Fruit fly (Drosophila melanogaster) whole organism, adult: ENCODE results near the gene Hira.
A peak's percentile ranks its signal among the peaks of the same experiment; 100 is the strongest.

ENCODE experiments used
- CG11617 ChIP-seq: fragments of 200-800 bp; sonication (Bioruptor generic); optimal IDR thresholded peaks from 2 replicates; lab custom pipeline; 2017; ENCODE audit warnings: mild to moderate bottlenecking, missing biosample characterization, missing genetic modification reagents, missing genetic modification characterization
- CG12768 ChIP-seq: fragments of 200-800 bp; sonication (Bioruptor generic); optimal IDR thresholded peaks from 2 replicates; lab custom pipeline; 2017; ENCODE audit warnings: missing biosample characterization, missing genetic modification characterization, mild to moderate bottlenecking, moderate library complexity, missing genetic modification reagents
- CG14711 ChIP-seq: fragments of 200-800 bp; sonication (Bioruptor generic); optimal IDR thresholded peaks from 2 replicates; lab custom pipeline; 2018; ENCODE audit warnings: missing biosample characterization, mild to moderate bottlenecking, missing genetic modification characterization, moderate library complexity
- CG1620 ChIP-seq: fragments of 200-800 bp; sonication (Bioruptor generic); optimal IDR thresholded peaks from 2 replicates; lab custom pipeline; 2016; ENCODE audit warnings: missing biosample characterization, missing genetic modification characterization
- CG33017 ChIP-seq: fragments of 200-800 bp; sonication (Bioruptor generic); optimal IDR thresholded peaks from 2 replicates; lab custom pipeline; 2018; ENCODE audit warnings: missing biosample characterization, mild to moderate bottlenecking, missing genetic modification characterization, moderate library complexity
- CG5204 ChIP-seq: fragments of 200-800 bp; sonication (Bioruptor generic); optimal IDR thresholded peaks from 2 replicates; lab custom pipeline; 2016; ENCODE audit warnings: missing biosample characterization, missing genetic modification characterization
- CG7045 ChIP-seq: fragments of 200-800 bp; sonication (Bioruptor generic); optimal IDR thresholded peaks from 2 replicates; lab custom pipeline; 2017; ENCODE audit warnings: missing biosample characterization, mild to moderate bottlenecking, missing genetic modification characterization
- CG7101 ChIP-seq: fragments of 200-800 bp; sonication (Bioruptor generic); optimal IDR thresholded peaks from 2 replicates; lab custom pipeline; 2018; ENCODE audit warnings: missing biosample characterization, mild to moderate bottlenecking, missing genetic modification characterization, moderate library complexity
- Clk ChIP-seq: fragments of 200-800 bp; sonication (Bioruptor generic); optimal IDR thresholded peaks from 2 replicates; lab custom pipeline; 2017; ENCODE audit warnings: missing biosample characterization, missing genetic modification characterization
- Crg-1 ChIP-seq: fragments of 200-800 bp; sonication (Bioruptor generic); optimal IDR thresholded peaks from 2 replicates; lab custom pipeline; 2016; ENCODE audit warnings: missing biosample characterization, missing genetic modification characterization
- Hr96 ChIP-seq: fragments of 200-800 bp; sonication (Bioruptor generic); optimal IDR thresholded peaks from 2 replicates; lab custom pipeline; 2016; ENCODE audit warnings: missing biosample characterization, missing genetic modification characterization
- Mnt ChIP-seq: fragments of 200-800 bp; sonication (Bioruptor generic); optimal IDR thresholded peaks from 2 replicates; lab custom pipeline; 2016; ENCODE audit warnings: missing biosample characterization, mild to moderate bottlenecking, missing genetic modification characterization
- bab1 ChIP-seq: fragments of 200-800 bp; sonication (Bioruptor generic); optimal IDR thresholded peaks from 3 replicates; lab custom pipeline; 2019; ENCODE audit warnings: missing biosample characterization, mild to moderate bottlenecking, missing genetic modification characterization, moderate library complexity
- cic ChIP-seq: fragments of 200-800 bp; sonication (Bioruptor generic); optimal IDR thresholded peaks from 2 replicates; lab custom pipeline; 2017; ENCODE audit warnings: missing biosample characterization, mild to moderate bottlenecking, missing genetic modification characterization, moderate library complexity
- cnc ChIP-seq, 2 experiments: fragments of >200 bp; optimal IDR thresholded peaks; 2 replicates each; lab custom pipeline; 2017
- kay ChIP-seq: fragments of 200-800 bp; sonication (Bioruptor generic); peaks from one replicate; lab custom pipeline; 2016; ENCODE audit warnings: missing biosample characterization, missing genetic modification characterization, borderline replicate concordance
- ovo ChIP-seq: fragments of 200-800 bp; sonication (Bioruptor generic); optimal IDR thresholded peaks from 2 replicates; lab custom pipeline; 2016; ENCODE audit warnings: missing biosample characterization, missing genetic modification characterization
- pad ChIP-seq: fragments of 200-800 bp; sonication (Bioruptor generic); optimal IDR thresholded peaks from 3 replicates; lab custom pipeline; 2017; ENCODE audit warnings: missing biosample characterization, missing genetic modification characterization, mild to moderate bottlenecking, moderate library complexity, missing genetic modification reagents
- tj ChIP-seq: fragments of 200-800 bp; sonication (Bioruptor generic); optimal IDR thresholded peaks from 3 replicates; lab custom pipeline; 2017; ENCODE audit warnings: missing biosample characterization, mild to moderate bottlenecking, missing genetic modification characterization, moderate library complexity
- toe ChIP-seq: fragments of 200-800 bp; sonication (Bioruptor generic); optimal IDR thresholded peaks from 2 replicates; lab custom pipeline; 2016; ENCODE audit warnings: missing biosample characterization, missing genetic modification characterization

The Hira gene

dm6 chrX:7703865-7704221 lies 18.1 kb upstream of the Hira start:
- TF ChIP-seq CG12768 (GFP tag; lab: Kevin White, UChicago) (no peak), CG11617 (GFP tag; lab: Kevin White, UChicago) (no peak), Clk (GFP tag; lab: Kevin White, UChicago) (no peak), CG33017 (tag; lab: Kevin White, UChicago) (no peak), ovo (GFP tag; lab: Kevin White, UChicago) (no peak), cnc (optimal IDR thresholded peaks at IDR 0.05; lab: Kevin White, UChicago) (no peak), CG7045 (GFP tag; lab: Kevin White, UChicago) (no peak), Mnt (GFP tag; lab: Kevin White, UChicago) (no peak), Crg-1 (GFP tag; lab: Kevin White, UChicago) (no peak)

- peak; percentile 42 for TF ChIP-seq kay (GFP tag; lab: Kevin White, UChicago)
- no peak for TF ChIP-seq CG12768 (GFP tag; lab: Kevin White, UChicago)
- TF ChIP-seq CG11617 (GFP tag; lab: Kevin White, UChicago) = no peak
- no peak for TF ChIP-seq Mnt (GFP tag; lab: Kevin White, UChicago)
Measured at dm6 chrX:7704262-7705174, 17.4 kb upstream of the Hira start.

- TF ChIP-seq CG7101 (tag; lab: Kevin White, UChicago) (peak; percentile 96), bab1 (GFP tag; lab: Kevin White, UChicago) (peak; percentile 95), toe (peak; percentile 67), CG7045 (GFP tag; lab: Kevin White, UChicago) (peak; percentile 92), pad (GFP tag; lab: Kevin White, UChicago) (peak; percentile 92), Hr96 (GFP tag; lab: Kevin White, UChicago) (peak; percentile 85), CG11617 (GFP tag; lab: Kevin White, UChicago) (peak; percentile 98), CG33017 (tag; lab: Kevin White, UChicago) (peak; percentile 88), cic (GFP tag; lab: Kevin White, UChicago) (peak; percentile 42), CG5204 (GFP tag; lab: Kevin White, UChicago) (peak; percentile 81), ovo (GFP tag; lab: Kevin White, UChicago) (peak; percentile 83), CG12768 (GFP tag; lab: Kevin White, UChicago) (peak; percentile 88), CG14711 (peak; percentile 90), tj (peak; percentile 83), Crg-1 (GFP tag; lab: Kevin White, UChicago) (peak; percentile 93), kay (GFP tag; lab: Kevin White, UChicago) (peak; percentile 93), CG1620 (peak; percentile 86), Clk (GFP tag; lab: Kevin White, UChicago) (peak; percentile 83), Mnt (GFP tag; lab: Kevin White, UChicago) (peak; percentile 93), cnc (optimal IDR thresholded peaks at IDR 0.05; lab: Kevin White, UChicago) (no peak)
Measured at dm6 chrX:7705175-7706097, 16.5 kb upstream of the Hira start.

- TF ChIP-seq CG33017 (tag; lab: Kevin White, UChicago) = peak; percentile 99
- peak; percentile 98 for TF ChIP-seq Mnt (GFP tag; lab: Kevin White, UChicago)
- peak; percentile 94 for TF ChIP-seq cic (GFP tag; lab: Kevin White, UChicago)
- TF ChIP-seq CG11617 (GFP tag; lab: Kevin White, UChicago) = peak; percentile 99
- TF ChIP-seq CG7045 (GFP tag; lab: Kevin White, UChicago) = peak; percentile 97
- peak; percentile 96 for TF ChIP-seq CG1620
- TF ChIP-seq ovo (GFP tag; lab: Kevin White, UChicago) = peak; percentile 98
- TF ChIP-seq cnc (optimal IDR thresholded peaks at IDR 0.05; lab: Kevin White, UChicago) = no peak
- TF ChIP-seq Hr96 (GFP tag; lab: Kevin White, UChicago) = peak; percentile 94
- TF ChIP-seq CG12768 (GFP tag; lab: Kevin White, UChicago) = peak; percentile 98
- TF ChIP-seq Clk (GFP tag; lab: Kevin White, UChicago) = peak; percentile 94
- TF ChIP-seq kay (GFP tag; lab: Kevin White, UChicago) = peak; percentile 88
- peak; percentile 100 for TF ChIP-seq CG7101 (tag; lab: Kevin White, UChicago)
- TF ChIP-seq toe = peak; percentile 71
- TF ChIP-seq CG5204 (GFP tag; lab: Kevin White, UChicago) = peak; percentile 87
- TF ChIP-seq pad (GFP tag; lab: Kevin White, UChicago) = peak; percentile 97
- peak; percentile 97 for TF ChIP-seq Crg-1 (GFP tag; lab: Kevin White, UChicago)
- peak; percentile 100 for TF ChIP-seq bab1 (GFP tag; lab: Kevin White, UChicago)
- TF ChIP-seq CG14711 = peak; percentile 97
- peak; percentile 94 for TF ChIP-seq tj
Measured at dm6 chrX:7706398-7707349, 15.2 kb upstream of the Hira start.
